Worm (Caenorhabditis elegans): ENCODE data around the gene tomm-20.

tomm-20 gene

ce11 chrV:12331820-12332219 lies 11.4 kb downstream of the tomm-20 start (continued):
- peak; percentile 51; the same call in 1 of the 2 replicates for TF ChIP-seq D2030.7 (GFP tag; IDR thresholded peaks at IDR 0.05)
- no peak for TF ChIP-seq ekl-4 (GFP tag; IDR thresholded peaks at IDR 0.05)
- no peak for TF ChIP-seq lin-54 (GFP tag; optimal IDR thresholded peaks at IDR 0.05)
- TF ChIP-seq ztf-6 (GFP tag; IDR thresholded peaks at IDR 0.05), result no peak; the same call in 1 of the 2 replicates
- peak; percentile 23 for TF ChIP-seq snpc-3.4 (tag; optimal IDR thresholded peaks at IDR 0.05)
- no peak for TF ChIP-seq ztf-25 (GFP tag; IDR thresholded peaks at IDR 0.05)
- no peak for TF ChIP-seq akir-1 (GFP tag; optimal IDR thresholded peaks at IDR 0.05)
- TF ChIP-seq ztf-22 (GFP tag; optimal IDR thresholded peaks at IDR 0.05), result no peak
- TF ChIP-seq die-1 (tag; optimal IDR thresholded peaks at IDR 0.05), result peak; percentile 57
- TF ChIP-seq tbp1 (GFP tag; optimal IDR thresholded peaks at IDR 0.05), result peak; percentile 93
- no peak for TF ChIP-seq Y56A3A.18 (GFP tag; IDR thresholded peaks at IDR 0.05)
- TF ChIP-seq snpc-4 (GFP tag; optimal IDR thresholded peaks at IDR 0.05), result peak; percentile 24
- TF ChIP-seq snpc-4 (tag; optimal IDR thresholded peaks at IDR 0.05), result peak in 1 of 4 experiments; percentile 4

DNA sequence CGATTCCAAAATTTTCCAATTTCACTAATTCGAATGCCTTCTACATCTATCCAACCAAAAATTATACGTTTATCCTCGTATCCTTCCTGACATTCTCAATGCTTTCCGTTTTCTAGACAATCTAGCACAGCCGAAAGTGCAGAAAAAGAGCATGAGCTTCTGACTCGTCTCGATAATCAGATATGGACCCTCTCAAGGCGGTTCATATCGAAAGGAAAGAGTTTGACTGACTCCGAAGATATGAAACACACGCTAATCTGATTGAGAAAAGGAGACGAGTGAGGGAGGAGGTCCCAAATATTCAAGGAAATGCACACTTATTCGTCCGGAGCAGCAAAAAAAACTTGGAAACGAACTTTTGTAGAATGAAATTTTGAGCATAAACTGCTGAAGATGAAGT lies 14.1 kb downstream of the tomm-20 start:
- TF ChIP-seq sdz-38 (tag; optimal IDR thresholded peaks at IDR 0.05) (no peak), mel-28 (tag; optimal IDR thresholded peaks at IDR 0.05; ENCODE audit: borderline replicate concordance) (no peak), tlf-1 (GFP tag; optimal IDR thresholded peaks at IDR 0.05) (no peak), chd-7 (tag; optimal IDR thresholded peaks at IDR 0.05) (no peak), nfya-1 (tag; optimal IDR thresholded peaks at IDR 0.05; ENCODE audit: borderline replicate concordance, insufficient read depth) (no peak), B0019.2 (GFP tag; conservative IDR thresholded peaks at IDR 0.05) (no peak)

- no peak for TF ChIP-seq lir-1 (GFP tag; conservative IDR thresholded peaks at IDR 0.05)
- TF ChIP-seq fkh-3 (tag; optimal IDR thresholded peaks at IDR 0.05), result no peak
- TF ChIP-seq B0035.1 (tag; optimal IDR thresholded peaks at IDR 0.05), result no peak
- TF ChIP-seq madf-10 (tag; optimal IDR thresholded peaks at IDR 0.05), result no peak
- TF ChIP-seq rpc-1 (optimal IDR thresholded peaks at IDR 0.05), result no peak
- no peak for TF ChIP-seq rpc-1 (tag; optimal IDR thresholded peaks at IDR 0.05)
- no peak for TF ChIP-seq lsy-27 (tag; optimal IDR thresholded peaks at IDR 0.05; ENCODE audit: borderline replicate concordance, insufficient read depth)
- TF ChIP-seq F23B12.7 (tag; optimal IDR thresholded peaks at IDR 0.05; ENCODE audit: insufficient read depth), result no peak
These were observed 16.6 kb downstream of the tomm-20 start for ce11 chrV:12326638-12327037.

DNA sequence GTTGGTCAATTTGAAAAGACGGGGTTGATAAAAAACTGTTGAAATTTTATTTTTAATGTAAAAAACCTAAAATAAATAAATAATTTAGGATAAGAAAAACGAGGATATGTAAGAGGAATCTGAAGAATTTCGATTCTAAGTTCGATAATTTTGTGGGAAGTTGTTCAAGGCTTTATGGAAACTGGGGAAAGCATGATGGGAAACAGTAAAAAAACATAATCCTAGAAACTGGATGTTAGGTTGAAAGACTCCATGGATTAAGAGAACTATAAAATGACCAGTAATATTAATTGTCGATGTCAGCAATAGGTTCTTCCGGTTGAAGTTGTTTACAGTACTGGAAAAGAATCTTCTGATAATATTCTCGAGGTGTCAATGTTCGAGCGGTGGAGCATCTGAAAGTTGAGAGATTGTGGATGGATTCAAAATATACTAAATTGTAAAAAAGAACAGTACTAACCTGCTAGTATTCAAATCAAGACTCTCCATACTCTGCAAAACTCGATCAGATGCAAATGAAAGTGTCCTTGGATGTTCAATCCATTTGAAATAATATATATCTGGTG lies 22.9 kb downstream of the tomm-20 start:
- TF ChIP-seq Y56A3A.18 (GFP tag; IDR thresholded peaks at IDR 0.05), result 0 out of 2 replicates have a peak, but pooled peaks have one; percentile 15
- TF ChIP-seq F52B5.7 (tag; optimal IDR thresholded peaks at IDR 0.05), result peak; percentile 20
- no peak for TF ChIP-seq unc-62 (GFP tag; optimal IDR thresholded peaks at IDR 0.05)
- peak; percentile 16 for TF ChIP-seq ZK185.1 (tag; optimal IDR thresholded peaks at IDR 0.05; ENCODE audit: poor library complexity, severe bottlenecking)
- peak; percentile 15 for TF ChIP-seq chd-7 (tag; optimal IDR thresholded peaks at IDR 0.05)
- TF ChIP-seq B0261.1 (tag; optimal IDR thresholded peaks at IDR 0.05), result peak; percentile 7
- TF ChIP-seq B0336.3 (GFP tag; IDR thresholded peaks at IDR 0.05), result peak; percentile 16; the same call in 1 of the 2 replicates
- TF ChIP-seq F49E8.2 (tag; optimal IDR thresholded peaks at IDR 0.05; ENCODE audit: insufficient read depth), result peak; percentile 8
- no peak for TF ChIP-seq D2030.7 (GFP tag; IDR thresholded peaks at IDR 0.05)
- TF ChIP-seq hrde-1 (tag; optimal IDR thresholded peaks at IDR 0.05; ENCODE audit: borderline replicate concordance), result no peak
- TF ChIP-seq zim-3 (tag; optimal IDR thresholded peaks at IDR 0.05), result peak; percentile 12
- TF ChIP-seq repo-1 (tag; optimal IDR thresholded peaks at IDR 0.05), result peak; percentile 25
- peak; percentile 4 for TF ChIP-seq ztf-18 (tag; optimal IDR thresholded peaks at IDR 0.05)
- TF ChIP-seq dpff-1 (tag; optimal IDR thresholded peaks at IDR 0.05), result peak; percentile 57
- 0 out of 2 replicates have a peak, but pooled peaks have one; percentile 17 for TF ChIP-seq attf-3 (GFP tag; conservative IDR thresholded peaks at IDR 0.05)
- 0 out of 2 replicates have a peak, but pooled peaks have one; percentile 19 for TF ChIP-seq pbrm-1 (GFP tag; IDR thresholded peaks at IDR 0.05)
- TF ChIP-seq cebp-2 (GFP tag; IDR thresholded peaks at IDR 0.05), result no peak
- TF ChIP-seq Y53G8AR.9 (GFP tag; conservative IDR thresholded peaks at IDR 0.05), result peak; percentile 20; the same call in 1 of the 2 replicates
- TF ChIP-seq madf-6 (GFP tag; IDR thresholded peaks at IDR 0.05), result peak; percentile 56
